Worm (Caenorhabditis elegans) whole organism, L4 larva: ENCODE data around the gene M01F1.8.

ENCODE experiments used
- F44E2.7 ChIP-seq: fragments of 200-800 bp; sonication (Bioruptor generic); IDR thresholded peaks from 2 replicates; pipeline ENCODE4 v2.1.2; 2022; ENCODE audit warnings: missing genetic modification characterization, missing compliant biosample characterization
- ama-1 ChIP-seq: fragments of 150-350 bp; optimal IDR thresholded peaks from 2 replicates; lab custom pipeline; 2014; ENCODE audit warnings: inconsistent platforms, mixed read lengths
- ceh-82 ChIP-seq: sonication (generic microtip); optimal IDR thresholded peaks from 2 replicates; lab custom pipeline; 2017; ENCODE audit warnings: missing biosample characterization, missing genetic modification characterization
- ces-1 ChIP-seq: fragments of 150-350 bp; sonication (generic microtip); optimal IDR thresholded peaks from 4 replicates; lab custom pipeline; 2014; ENCODE audit warnings: missing biosample characterization, missing genetic modification reagents, missing genetic modification characterization
- daf-12 ChIP-seq: fragments of 150-350 bp; optimal IDR thresholded peaks from 2 replicates; lab custom pipeline; 2014; ENCODE audit warnings: missing biosample characterization, missing genetic modification reagents, missing genetic modification characterization
- nhr-10 ChIP-seq: fragments of 150-350 bp; optimal IDR thresholded peaks from 2 replicates; lab custom pipeline; 2014; ENCODE audit warnings: missing biosample characterization, missing genetic modification characterization
- nhr-11 ChIP-seq: fragments of 150-350 bp; optimal IDR thresholded peaks from 2 replicates; lab custom pipeline; 2014; ENCODE audit warnings: missing biosample characterization, missing genetic modification characterization
- nhr-25 ChIP-seq: sonication (generic microtip); optimal IDR thresholded peaks from 2 replicates; lab custom pipeline; 2017; ENCODE audit warnings: missing genetic modification characterization, mild to moderate bottlenecking, missing compliant biosample characterization, antibody characterized with exemption, moderate library complexity, borderline replicate concordance; ENCODE audit not compliant: insufficient read depth
- nhr-77 ChIP-seq: fragments of 150-350 bp; optimal IDR thresholded peaks from 2 replicates; lab custom pipeline; 2014; ENCODE audit warnings: missing biosample characterization, missing genetic modification characterization
- pha-4 ChIP-seq, 2 experiments: fragments of 150-350 bp in 1 of 2; fragments of 200-800 bp in 1 of 2; sonication (Bioruptor generic) in 1 of 2; IDR thresholded peaks in 1 of 2; optimal IDR thresholded peaks in 1 of 2; 2 replicates each; pipeline versions ENCODE4 v1.3.6 to Lab custom; 2014 to 2022; ENCODE audit warnings: missing genetic modification characterization in 2 of 2, missing genetic modification reagents in 2 of 2, missing biosample characterization in 1 of 2, missing compliant biosample characterization in 1 of 2
- skn-1 ChIP-seq: fragments of 150-350 bp; optimal IDR thresholded peaks from 2 replicates; lab custom pipeline; 2014; ENCODE audit warnings: missing biosample characterization, missing genetic modification characterization
- tag-97 ChIP-seq: fragments of 200-800 bp; sonication (Bioruptor generic); IDR thresholded peaks from 2 replicates; pipeline ENCODE4 v1.3.6; 2022; ENCODE audit warnings: missing genetic modification characterization, missing compliant biosample characterization
- unc-39 ChIP-seq: sonication (generic microtip); optimal IDR thresholded peaks from 2 replicates; lab custom pipeline; 2017; ENCODE audit warnings: missing biosample characterization, missing genetic modification characterization
- ztf-11 ChIP-seq: fragments of 150-350 bp; optimal IDR thresholded peaks from 2 replicates; lab custom pipeline; 2014; ENCODE audit warnings: missing biosample characterization, missing genetic modification characterization

DNA sequence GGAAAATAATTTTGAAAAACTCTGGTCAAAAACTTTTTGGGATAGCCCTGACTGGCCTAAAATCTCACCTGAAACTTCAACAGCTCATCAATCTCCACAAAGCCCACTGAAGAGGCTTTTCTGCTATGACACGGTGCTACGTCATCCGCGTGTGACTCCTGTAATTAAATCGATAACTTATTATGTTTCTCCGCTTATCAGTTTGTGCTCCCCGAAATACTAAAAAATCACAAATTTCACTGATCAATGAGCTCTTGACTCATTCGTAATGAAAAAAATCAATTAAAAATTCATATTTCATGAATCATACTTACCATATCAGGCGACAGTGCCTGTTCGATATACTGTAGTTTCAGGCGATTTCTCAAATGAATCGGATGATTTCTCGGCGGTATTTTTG is 27.3 kb downstream of the M01F1.8 start:
- TF ChIP-seq nhr-10 (no peak), daf-12 (tag; lab: Kevin White, UChicago) (no peak), skn-1 (tag; lab: Kevin White, UChicago) (no peak), nhr-25 (tag; lab: Kevin White, UChicago) (no peak), ces-1 (no peak), ama-1 (no peak), ztf-11 (no peak), unc-39 (tag; lab: Kevin White, UChicago) (no peak), tag-97 (GFP tag; lab: Robert Waterston, UW) (no peak), pha-4 (GFP tag; IDR thresholded peaks at IDR 0.05; lab: Robert Waterston, UW) (no peak), pha-4 (tag; optimal IDR thresholded peaks at IDR 0.05; lab: Kevin White, UChicago) (no peak), F44E2.7 (GFP tag; lab: Robert Waterston, UW) (no peak), ceh-82 (no peak), nhr-77 (tag; lab: Kevin White, UChicago) (no peak), nhr-11 (tag; lab: Kevin White, UChicago) (no peak)
